Worm (Caenorhabditis elegans) whole organism, mixed stage, embryonic: Measurements from ENCODE around the gene ZK616.8.

ENCODE experiments used
- M03D4.4 ChIP-seq: sonication (generic microtip); optimal IDR thresholded peaks from 2 replicates; lab custom pipeline; 2017; ENCODE audit warnings: mild to moderate bottlenecking, missing genetic modification characterization, missing compliant biosample characterization
- bed-3 ChIP-seq: fragments of 200-800 bp; sonication (Bioruptor generic); optimal IDR thresholded peaks from 3 replicates; lab custom pipeline; 2018; ENCODE audit warnings: mild to moderate bottlenecking, missing genetic modification characterization, moderate library complexity, missing compliant biosample characterization
- blmp-1 ChIP-seq: fragments of 150-350 bp; optimal IDR thresholded peaks from 2 replicates; lab custom pipeline; 2014; ENCODE audit warnings: missing biosample characterization, missing genetic modification characterization
- ceh-39 ChIP-seq: fragments of 150-350 bp; optimal IDR thresholded peaks from 2 replicates; lab custom pipeline; 2014; ENCODE audit warnings: missing biosample characterization, missing genetic modification characterization
- ceh-43 ChIP-seq: fragments of 200-800 bp; sonication (Bioruptor generic); optimal IDR thresholded peaks from 2 replicates; lab custom pipeline; 2018; ENCODE audit warnings: mild to moderate bottlenecking, missing genetic modification characterization, moderate library complexity, missing compliant biosample characterization
- ceh-83 ChIP-seq: fragments of 200-800 bp; sonication (Bioruptor generic); optimal IDR thresholded peaks from 2 replicates; lab custom pipeline; 2018; ENCODE audit warnings: mild to moderate bottlenecking, missing genetic modification characterization, missing compliant biosample characterization
- ces-1 ChIP-seq: fragments of 150-350 bp; optimal IDR thresholded peaks from 2 replicates; lab custom pipeline; 2014; ENCODE audit warnings: missing biosample characterization, missing genetic modification reagents, missing genetic modification characterization
- cnd-1 ChIP-seq: fragments of 200-800 bp; sonication (Bioruptor generic); optimal IDR thresholded peaks from 2 replicates; lab custom pipeline; 2018; ENCODE audit warnings: mild to moderate bottlenecking, missing genetic modification characterization, missing compliant biosample characterization
- drap-1 ChIP-seq: fragments of 200-800 bp; sonication (Bioruptor generic); optimal IDR thresholded peaks from 3 replicates; lab custom pipeline; 2018; ENCODE audit warnings: mild to moderate bottlenecking, missing genetic modification characterization, missing compliant biosample characterization
- elt-1 ChIP-seq: sonication (generic microtip); optimal IDR thresholded peaks from 2 replicates; lab custom pipeline; 2017; ENCODE audit warnings: missing genetic modification characterization, mild to moderate bottlenecking, missing compliant biosample characterization, antibody characterized with exemption, moderate library complexity, borderline replicate concordance; ENCODE audit not compliant: insufficient read depth
- elt-3 ChIP-seq: fragments of 150-350 bp; optimal IDR thresholded peaks from 2 replicates; lab custom pipeline; 2014; ENCODE audit warnings: missing biosample characterization, missing genetic modification characterization
- flh-1 ChIP-seq: fragments of 200-800 bp; sonication (Bioruptor generic); optimal IDR thresholded peaks from 2 replicates; lab custom pipeline; 2018; ENCODE audit warnings: mild to moderate bottlenecking, missing genetic modification characterization, moderate library complexity, missing compliant biosample characterization
- ham-2 ChIP-seq: fragments of 200-800 bp; sonication (Bioruptor generic); optimal IDR thresholded peaks from 2 replicates; lab custom pipeline; 2018; ENCODE audit warnings: mild to moderate bottlenecking, missing genetic modification characterization, missing compliant biosample characterization
- hlh-1 ChIP-seq: fragments of 150-350 bp; optimal IDR thresholded peaks from 2 replicates; lab custom pipeline; 2014; ENCODE audit warnings: missing biosample characterization, missing genetic modification reagents, missing genetic modification characterization
- lin-13 ChIP-seq: fragments of 150-350 bp; optimal IDR thresholded peaks from 2 replicates; lab custom pipeline; 2014; ENCODE audit warnings: missing biosample characterization, missing genetic modification characterization
- lin-32 ChIP-seq: fragments of 200-800 bp; sonication (Bioruptor generic); optimal IDR thresholded peaks from 2 replicates; lab custom pipeline; 2018; ENCODE audit warnings: mild to moderate bottlenecking, missing genetic modification characterization, missing compliant biosample characterization
- lsy-2 ChIP-seq: fragments of 150-350 bp; optimal IDR thresholded peaks from 2 replicates; lab custom pipeline; 2014; ENCODE audit warnings: missing biosample characterization, missing genetic modification characterization
- mep-1 ChIP-seq: fragments of 150-350 bp; optimal IDR thresholded peaks from 2 replicates; lab custom pipeline; 2017; ENCODE audit warnings: missing biosample characterization, missing genetic modification reagents, missing genetic modification characterization, inconsistent platforms
- mls-2 ChIP-seq: sonication (generic microtip); optimal IDR thresholded peaks from 2 replicates; lab custom pipeline; 2016; ENCODE audit warnings: mild to moderate bottlenecking, missing genetic modification characterization, moderate library complexity, missing compliant biosample characterization
- nhr-12 ChIP-seq: fragments of 150-350 bp; optimal IDR thresholded peaks from 2 replicates; lab custom pipeline; 2014; ENCODE audit warnings: missing biosample characterization, missing genetic modification characterization
- nhr-2 ChIP-seq: fragments of 150-350 bp; optimal IDR thresholded peaks from 2 replicates; lab custom pipeline; 2014; ENCODE audit warnings: missing biosample characterization, missing genetic modification characterization
- nhr-237 ChIP-seq: fragments of 150-350 bp; optimal IDR thresholded peaks from 2 replicates; lab custom pipeline; 2014; ENCODE audit warnings: missing biosample characterization, missing genetic modification characterization
- nhr-28 ChIP-seq: fragments of 150-350 bp; optimal IDR thresholded peaks from 2 replicates; lab custom pipeline; 2014; ENCODE audit warnings: missing biosample characterization, missing genetic modification characterization
- nhr-76 ChIP-seq: sonication (generic microtip); optimal IDR thresholded peaks from 2 replicates; lab custom pipeline; 2017; ENCODE audit warnings: missing biosample characterization, missing genetic modification characterization
- pha-4 ChIP-seq: fragments of 150-350 bp; optimal IDR thresholded peaks from 2 replicates; lab custom pipeline; 2018; ENCODE audit warnings: missing biosample characterization, missing genetic modification reagents, missing genetic modification characterization
- sem-2 ChIP-seq: fragments of 200-800 bp; sonication (Bioruptor generic); optimal IDR thresholded peaks from 2 replicates; lab custom pipeline; 2018; ENCODE audit warnings: mild to moderate bottlenecking, missing genetic modification characterization, missing compliant biosample characterization
- snpc-4 ChIP-seq: fragments of 150-350 bp; optimal IDR thresholded peaks from 2 replicates; lab custom pipeline; 2014; ENCODE audit warnings: missing biosample characterization, missing genetic modification characterization
- sptf-1 ChIP-seq: sonication (generic microtip); optimal IDR thresholded peaks from 2 replicates; lab custom pipeline; 2017; ENCODE audit warnings: mild to moderate bottlenecking, missing genetic modification characterization, moderate library complexity, missing compliant biosample characterization
- tbx-8 ChIP-seq: fragments of 200-800 bp; sonication (Bioruptor generic); optimal IDR thresholded peaks from 2 replicates; lab custom pipeline; 2018; ENCODE audit warnings: mild to moderate bottlenecking, missing genetic modification characterization, moderate library complexity, missing compliant biosample characterization
- unc-120 ChIP-seq: sonication (generic microtip); optimal IDR thresholded peaks from 2 replicates; lab custom pipeline; 2017; ENCODE audit warnings: missing genetic modification characterization, missing compliant biosample characterization; ENCODE audit not compliant: poor library complexity, severe bottlenecking
- unc-62 ChIP-seq: fragments of 150-350 bp; optimal IDR thresholded peaks from 2 replicates; lab custom pipeline; 2014; ENCODE audit warnings: missing biosample characterization, missing genetic modification reagents, missing genetic modification characterization
- zip-8 ChIP-seq: fragments of 150-350 bp; optimal IDR thresholded peaks from 2 replicates; lab custom pipeline; 2014; ENCODE audit warnings: missing biosample characterization, missing genetic modification characterization
- ztf-11 ChIP-seq: fragments of 150-350 bp; optimal IDR thresholded peaks from 2 replicates; lab custom pipeline; 2014; ENCODE audit warnings: missing biosample characterization, missing genetic modification characterization

ZK616.8 gene

ce11 chrIV:5396769-5397168 is 15.2 kb downstream of the ZK616.8 start, which contains the start of gene ZK616.3:
TSS of gene ZK616.3 (plus strand) at chrIV:5397069.
- TF ChIP-seq ces-1 (GFP tag; lab: Kevin White, UChicago), result no peak
- TF ChIP-seq lin-32 (GFP tag; lab: Kevin White, UChicago), result no peak
- TF ChIP-seq tbx-8, result no peak
- TF ChIP-seq nhr-76 (tag; lab: Kevin White, UChicago), result no peak
- no peak for TF ChIP-seq lin-13
- TF ChIP-seq bed-3 (GFP tag; lab: Kevin White, UChicago), result no peak
- TF ChIP-seq mep-1 (tag; lab: Kevin White, UChicago), result no peak
- TF ChIP-seq ceh-83, result no peak
- TF ChIP-seq snpc-4 (tag; lab: Kevin White, UChicago), result no peak
- TF ChIP-seq elt-1 (tag; lab: Kevin White, UChicago), result no peak
- TF ChIP-seq ztf-11 (tag; lab: Kevin White, UChicago), result no peak
- no peak for TF ChIP-seq ham-2 (GFP tag; lab: Kevin White, UChicago)
- no peak for TF ChIP-seq mls-2
- TF ChIP-seq unc-120 (tag; lab: Kevin White, UChicago), result no peak

DNA sequence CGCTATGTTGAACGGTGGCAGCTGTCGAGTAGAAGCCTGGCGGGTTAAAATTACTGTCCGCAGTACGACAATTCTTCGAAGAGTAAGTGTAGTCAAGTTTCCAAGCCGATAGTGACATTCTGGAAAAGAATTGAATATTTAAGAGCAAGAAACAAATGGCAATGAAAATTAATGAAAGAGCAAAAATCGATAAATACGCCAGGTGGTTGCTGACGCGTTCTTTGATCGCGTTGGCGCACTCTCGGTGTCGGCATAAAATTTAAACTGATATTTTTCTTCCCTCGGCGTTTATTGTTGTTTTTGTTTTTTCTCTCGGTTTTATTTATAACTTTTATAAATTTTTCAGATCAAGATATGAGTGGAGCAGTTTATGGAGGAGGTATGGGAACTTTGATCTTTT is 17.3 kb downstream of the ZK616.8 start, which contains the start of the genes perm-3 and swsn-6:
Gene perm-3 (minus strand): TSS at position 118 of the 400 bp plus-strand sequence.
Gene swsn-6 (plus strand): TSS at position 347 of the 400 bp plus-strand sequence.
- TF ChIP-seq lsy-2 (tag; lab: Kevin White, UChicago) (peak; percentile 65), ceh-83 (no peak), nhr-76 (tag; lab: Kevin White, UChicago) (no peak), ceh-39 (tag; lab: Kevin White, UChicago) (peak; percentile 49), elt-3 (tag; lab: Kevin White, UChicago) (no peak), blmp-1 (no peak), pha-4 (tag; lab: Kevin White, UChicago) (peak; percentile 58), flh-1 (GFP tag; lab: Kevin White, UChicago) (no peak), ces-1 (GFP tag; lab: Kevin White, UChicago) (peak; percentile 60), nhr-2 (tag; lab: Kevin White, UChicago) (no peak), elt-1 (tag; lab: Kevin White, UChicago) (no peak), lin-13 (peak; percentile 88), ceh-43 (GFP tag; lab: Kevin White, UChicago) (no peak), nhr-28 (tag; lab: Kevin White, UChicago) (no peak), tbx-8 (no peak), ztf-11 (tag; lab: Kevin White, UChicago) (no peak), mep-1 (tag; lab: Kevin White, UChicago) (peak; percentile 39), snpc-4 (tag; lab: Kevin White, UChicago) (no peak), zip-8 (tag; lab: Kevin White, UChicago) (no peak), cnd-1 (peak; percentile 14), hlh-1 (tag; lab: Kevin White, UChicago) (peak; percentile 28), bed-3 (GFP tag; lab: Kevin White, UChicago) (no peak), lin-32 (GFP tag; lab: Kevin White, UChicago) (no peak), ham-2 (GFP tag; lab: Kevin White, UChicago) (no peak), nhr-237 (tag; lab: Kevin White, UChicago) (no peak), nhr-12 (tag; lab: Kevin White, UChicago) (no peak), unc-62 (no peak), sem-2 (GFP tag; lab: Kevin White, UChicago) (no peak), drap-1 (GFP tag; lab: Kevin White, UChicago) (no peak), M03D4.4 (no peak), unc-120 (tag; lab: Kevin White, UChicago) (no peak), mls-2 (no peak)

DNA sequence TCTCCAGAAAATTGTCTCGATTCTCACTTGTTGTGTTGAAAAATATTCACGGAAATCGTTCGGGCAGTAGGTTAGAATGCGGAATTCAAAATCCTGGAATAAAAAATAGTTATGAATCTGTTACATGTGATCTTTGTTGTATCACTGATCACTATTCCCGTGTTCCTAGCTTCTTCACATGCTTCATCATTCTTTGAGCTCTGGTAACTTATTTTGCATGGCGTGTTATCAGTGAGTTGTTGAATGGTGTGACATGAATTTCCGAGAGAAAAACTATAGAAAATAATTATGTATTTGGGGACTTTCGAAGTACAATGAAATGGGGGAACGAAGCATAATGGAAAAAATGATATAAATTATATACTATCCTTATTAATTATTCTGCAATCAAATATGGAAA is 18.4 kb downstream of the ZK616.8 start:
- TF ChIP-seq ztf-11 (tag; lab: Kevin White, UChicago) (no peak), ceh-83 (no peak), sptf-1 (tag; lab: Kevin White, UChicago) (no peak), unc-120 (tag; lab: Kevin White, UChicago) (no peak), lin-13 (no peak), sem-2 (GFP tag; lab: Kevin White, UChicago) (no peak), nhr-2 (tag; lab: Kevin White, UChicago) (no peak), drap-1 (GFP tag; lab: Kevin White, UChicago) (no peak), mls-2 (no peak), lsy-2 (tag; lab: Kevin White, UChicago) (no peak), ham-2 (GFP tag; lab: Kevin White, UChicago) (no peak), nhr-237 (tag; lab: Kevin White, UChicago) (no peak), bed-3 (GFP tag; lab: Kevin White, UChicago) (no peak), flh-1 (GFP tag; lab: Kevin White, UChicago) (no peak), M03D4.4 (no peak), elt-1 (tag; lab: Kevin White, UChicago) (no peak), cnd-1 (no peak), unc-62 (no peak)
- TF ChIP-seq, all 35 proteins: peak for 0
